In the genomic region with DNA sequence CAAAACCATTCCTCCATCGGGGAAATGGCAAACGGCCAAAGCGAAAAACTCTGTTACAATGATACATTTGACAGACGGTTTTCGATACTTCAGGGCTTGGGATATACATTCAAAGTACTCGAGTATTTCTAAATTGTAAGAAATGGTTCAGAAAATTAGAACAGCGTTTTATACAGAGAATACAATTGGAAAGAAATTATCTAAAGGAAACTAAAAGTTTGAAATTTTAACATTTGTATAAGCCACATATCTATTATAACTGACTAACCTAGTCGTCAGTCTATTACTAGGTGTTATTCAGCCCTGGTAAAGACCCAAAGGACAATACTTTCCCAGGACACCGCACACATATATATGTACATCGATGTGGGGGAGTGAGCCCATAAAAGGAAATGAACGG, we compare ENCODE assay signal across 1 fruit fly cellular context.
A peak's percentile ranks its signal among the peaks of the same experiment; 100 is the strongest.
TF ChIP-seq lines count a peak whose summit lies in the region.

No protein-coding gene starts in this region.

TF ChIP-seq in whole organism, embryonic, 481 proteins besides CTCF, POLR2A, EP300 and RAD21 (continued from another document):
- TF ChIP-seq CG12391 (tag; optimal IDR thresholded peaks at IDR 0.05; lab: Kevin White, UChicago) (peak; percentile 40), CG12659 (GFP tag; optimal IDR thresholded peaks at IDR 0.05; lab: Kevin White, UChicago) (peak; percentile 23), MESR4 (GFP tag; optimal IDR thresholded peaks at IDR 0.05; lab: Kevin White, UChicago) (no peak), CG9817 (tag; optimal IDR thresholded peaks at IDR 0.05; lab: Kevin White, UChicago) (peak; percentile 25), gsb-n (tag; optimal IDR thresholded peaks at IDR 0.05; lab: Kevin White, UChicago) (no peak), slp2 (GFP tag; optimal IDR thresholded peaks at IDR 0.05; lab: Kevin White, UChicago) (no peak), CG13424 (tag; optimal IDR thresholded peaks at IDR 0.05; lab: Kevin White, UChicago) (peak; percentile 59), crol (GFP tag; IDR thresholded peaks at IDR 0.05; lab: Robert Waterston, UW) (no peak), HmgZ (tag; optimal IDR thresholded peaks at IDR 0.05; lab: Kevin White, UChicago) (peak; percentile 8), Sox102F (GFP tag; optimal IDR thresholded peaks at IDR 0.05; lab: Kevin White, UChicago) (peak; percentile 29), chm (GFP tag; IDR thresholded peaks at IDR 0.05; lab: Robert Waterston, UW) (no peak), CG18262 (tag; optimal IDR thresholded peaks at IDR 0.05; lab: Kevin White, UChicago) (peak; percentile 49), Gug (GFP tag; IDR thresholded peaks at IDR 0.05; lab: Robert Waterston, UW) (no peak), sd (tag; optimal IDR thresholded peaks at IDR 0.05; lab: Kevin White, UChicago) (no peak), Blimp-1 (GFP tag; optimal IDR thresholded peaks at IDR 0.05; lab: Kevin White, UChicago) (peak; percentile 26), Antp (GFP tag; optimal IDR thresholded peaks at IDR 0.05; lab: Kevin White, UChicago) (no peak), CG2129 (GFP tag; IDR thresholded peaks at IDR 0.05; lab: Robert Waterston, UW; ENCODE audit: partially characterized antibody) (no peak), emc (GFP tag; optimal IDR thresholded peaks at IDR 0.05; lab: Kevin White, UChicago) (no peak), CG6254 (GFP tag; optimal IDR thresholded peaks at IDR 0.05; lab: Kevin White, UChicago) (no peak), CG4360 (GFP tag; IDR thresholded peaks at IDR 0.05; lab: Robert Waterston, UW) (no peak), sima (GFP tag; optimal IDR thresholded peaks at IDR 0.05; lab: Kevin White, UChicago) (no peak), CG11695 (GFP tag; IDR thresholded peaks at IDR 0.05; lab: Robert Waterston, UW) (0 out of 3 replicates have a peak, but pooled peaks have one; percentile 16), HHEX (GFP tag; optimal IDR thresholded peaks at IDR 0.05; lab: Kevin White, UChicago) (peak; percentile 0), danr (GFP tag; IDR thresholded peaks at IDR 0.05; lab: Robert Waterston, UW) (no peak), twi (tag; optimal IDR thresholded peaks at IDR 0.05; lab: Kevin White, UChicago) (no peak), Xrp1 (GFP tag; IDR thresholded peaks at IDR 0.05; lab: Robert Waterston, UW) (peak; percentile 45; the same call in 1 of the 2 replicates), dmrt99B (tag; optimal IDR thresholded peaks at IDR 0.05; lab: Kevin White, UChicago) (no peak), lilli (GFP tag; optimal IDR thresholded peaks at IDR 0.05; lab: Kevin White, UChicago) (peak; percentile 3), CG17361 (GFP tag; IDR thresholded peaks at IDR 0.05; lab: Robert Waterston, UW) (peak; percentile 24; the same call in 1 of the 3 replicates), ems (GFP tag; optimal IDR thresholded peaks at IDR 0.05; lab: Kevin White, UChicago) (no peak), Eip74EF (GFP tag; optimal IDR thresholded peaks at IDR 0.05; lab: Kevin White, UChicago) (no peak), CG7928 (GFP tag; optimal IDR thresholded peaks at IDR 0.05; lab: Kevin White, UChicago) (peak; percentile 71), CG2712 (tag; optimal IDR thresholded peaks at IDR 0.05; lab: Kevin White, UChicago) (peak; percentile 31), ab (GFP tag; optimal IDR thresholded peaks at IDR 0.05; lab: Kevin White, UChicago) (no peak), CG9727 (GFP tag; optimal IDR thresholded peaks at IDR 0.05; lab: Kevin White, UChicago) (peak; percentile 31), zen (tag; optimal IDR thresholded peaks at IDR 0.05; lab: Kevin White, UChicago) (peak; percentile 10), pnt (GFP tag; optimal IDR thresholded peaks at IDR 0.05; lab: Kevin White, UChicago) (no peak), CG17612 (GFP tag; IDR thresholded peaks at IDR 0.05; lab: Robert Waterston, UW) (no peak), wek (GFP tag; optimal IDR thresholded peaks at IDR 0.05; lab: Kevin White, UChicago) (no peak), CG10462 (GFP tag; optimal IDR thresholded peaks at IDR 0.05; lab: Kevin White, UChicago) (no peak), CG8281 (tag; optimal IDR thresholded peaks at IDR 0.05; lab: Kevin White, UChicago) (no peak), CG12236 (GFP tag; optimal IDR thresholded peaks at IDR 0.05; lab: Kevin White, UChicago) (no peak), CG7987 (GFP tag; optimal IDR thresholded peaks at IDR 0.05; lab: Kevin White, UChicago) (no peak), onecut (GFP tag; IDR thresholded peaks at IDR 0.05; lab: Robert Waterston, UW) (no peak), CoRest (tag; optimal IDR thresholded peaks at IDR 0.05; lab: Kevin White, UChicago) (peak; percentile 52), yki (optimal IDR thresholded peaks at IDR 0.05; lab: Kevin White, UChicago) (no peak), Stat92E (GFP tag; optimal IDR thresholded peaks at IDR 0.05; lab: Kevin White, UChicago) (no peak), CG1603 (tag; optimal IDR thresholded peaks at IDR 0.05; lab: Kevin White, UChicago) (no peak), CG16779 (GFP tag; IDR thresholded peaks at IDR 0.05; lab: Robert Waterston, UW) (no peak), CG16815 (GFP tag; optimal IDR thresholded peaks at IDR 0.05; lab: Kevin White, UChicago) (no peak), schlank (tag; optimal IDR thresholded peaks at IDR 0.05; lab: Kevin White, UChicago) (no peak), Lhr (GFP tag; optimal IDR thresholded peaks at IDR 0.05; lab: Kevin White, UChicago) (no peak), stwl (tag; optimal IDR thresholded peaks at IDR 0.05; lab: Kevin White, UChicago) (no peak), CG2889 (GFP tag; IDR thresholded peaks at IDR 0.05; lab: Robert Waterston, UW) (no peak), CG14014 (GFP tag; IDR thresholded peaks at IDR 0.05; lab: Robert Waterston, UW) (0 out of 2 replicates have a peak, but pooled peaks have one; percentile 31), CG17328 (GFP tag; IDR thresholded peaks at IDR 0.05; lab: Robert Waterston, UW) (no peak), CG30431 (GFP tag; optimal IDR thresholded peaks at IDR 0.05; lab: Kevin White, UChicago) (no peak), CG13123 (GFP tag; optimal IDR thresholded peaks at IDR 0.05; lab: Kevin White, UChicago) (no peak), CG11093 (GFP tag; IDR thresholded peaks at IDR 0.05; lab: Robert Waterston, UW) (no peak), toy (GFP tag; IDR thresholded peaks at IDR 0.05; lab: Robert Waterston, UW) (no peak), eyg (GFP tag; optimal IDR thresholded peaks at IDR 0.05; lab: Kevin White, UChicago) (no peak), CrebB (tag; optimal IDR thresholded peaks at IDR 0.05; lab: Kevin White, UChicago) (no peak), CG12155 (GFP tag; optimal IDR thresholded peaks at IDR 0.05; lab: Kevin White, UChicago) (peak; percentile 7), phol (tag; optimal IDR thresholded peaks at IDR 0.05; lab: Kevin White, UChicago) (peak; percentile 18), ato (GFP tag; IDR thresholded peaks at IDR 0.05; lab: Robert Waterston, UW; ENCODE audit: partially characterized antibody) (no peak), Vsx1 (GFP tag; optimal IDR thresholded peaks at IDR 0.05; lab: Kevin White, UChicago) (no peak), Dref (GFP tag; IDR thresholded peaks at IDR 0.05; lab: Robert Waterston, UW) (no peak), CG9437 (GFP tag; optimal IDR thresholded peaks at IDR 0.05; lab: Kevin White, UChicago) (no peak), CG11696 (GFP tag; IDR thresholded peaks at IDR 0.05; lab: Robert Waterston, UW) (no peak), CG34224 (GFP tag; IDR thresholded peaks at IDR 0.05; lab: Robert Waterston, UW; ENCODE audit: partially characterized antibody) (no peak), zen2 (GFP tag; IDR thresholded peaks at IDR 0.05; lab: Robert Waterston, UW; ENCODE audit: partially characterized antibody) (no peak), CG6689 (GFP tag; IDR thresholded peaks at IDR 0.05; lab: Robert Waterston, UW) (peak; percentile 36; the same call in 1 of the 2 replicates), mam (GFP tag; optimal IDR thresholded peaks at IDR 0.05; lab: Kevin White, UChicago) (no peak), CG16813 (GFP tag; IDR thresholded peaks at IDR 0.05; lab: Robert Waterston, UW; ENCODE audit: partially characterized antibody) (no peak), tin (GFP tag; optimal IDR thresholded peaks at IDR 0.05; lab: Kevin White, UChicago) (peak; percentile 20), Fer2 (tag; optimal IDR thresholded peaks at IDR 0.05; lab: Kevin White, UChicago) (peak; percentile 24), dmrt11E (tag; optimal IDR thresholded peaks at IDR 0.05; lab: Kevin White, UChicago) (no peak), seq (GFP tag; IDR thresholded peaks at IDR 0.05; lab: Robert Waterston, UW) (no peak), ewg (GFP tag; optimal IDR thresholded peaks at IDR 0.05; lab: Kevin White, UChicago) (no peak), CG30403 (GFP tag; optimal IDR thresholded peaks at IDR 0.05; lab: Kevin White, UChicago) (peak; percentile 35), CG2678 (tag; optimal IDR thresholded peaks at IDR 0.05; lab: Kevin White, UChicago) (peak; percentile 75), esg (GFP tag; conservative IDR thresholded peaks at IDR 0.05; lab: Robert Waterston, UW) (no peak), CG6272 (GFP tag; IDR thresholded peaks at IDR 0.05; lab: Robert Waterston, UW) (no peak), CG13287 (GFP tag; IDR thresholded peaks at IDR 0.05; lab: Robert Waterston, UW; ENCODE audit: partially characterized antibody) (no peak), CG7963 (GFP tag; IDR thresholded peaks at IDR 0.05; lab: Robert Waterston, UW; ENCODE audit: partially characterized antibody) (no peak), CG6813 (GFP tag; optimal IDR thresholded peaks at IDR 0.05; lab: Kevin White, UChicago) (peak; percentile 15), CG1647 (GFP tag; optimal IDR thresholded peaks at IDR 0.05; lab: Kevin White, UChicago) (no peak), CG10431 (GFP tag; optimal IDR thresholded peaks at IDR 0.05; lab: Kevin White, UChicago) (no peak), CG10543 (GFP tag; optimal IDR thresholded peaks at IDR 0.05; lab: Kevin White, UChicago) (peak; percentile 45), CG15696 (tag; optimal IDR thresholded peaks at IDR 0.05; lab: Kevin White, UChicago) (peak; percentile 58), unc-4 (GFP tag; IDR thresholded peaks at IDR 0.05; lab: Robert Waterston, UW; ENCODE audit: partially characterized antibody) (no peak), CG6654 (GFP tag; optimal IDR thresholded peaks at IDR 0.05; lab: Kevin White, UChicago) (no peak), grau (tag; optimal IDR thresholded peaks at IDR 0.05; lab: Kevin White, UChicago) (peak; percentile 56), ro (GFP tag; IDR thresholded peaks at IDR 0.05; lab: Robert Waterston, UW) (no peak), nerfin-2 (GFP tag; IDR thresholded peaks at IDR 0.05; lab: Robert Waterston, UW; ENCODE audit: partially characterized antibody) (no peak), hkb (optimal IDR thresholded peaks at IDR 0.05; lab: Kevin White, UChicago) (no peak), hkb (GFP tag; IDR thresholded peaks at IDR 0.05; lab: Robert Waterston, UW) (peak; percentile 56), CG17829 (tag; optimal IDR thresholded peaks at IDR 0.05; lab: Kevin White, UChicago) (peak; percentile 29), CG16863 (GFP tag; optimal IDR thresholded peaks at IDR 0.05; lab: Kevin White, UChicago) (no peak), CG3995 (GFP tag; optimal IDR thresholded peaks at IDR 0.05; lab: Kevin White, UChicago) (no peak), Dip3 (GFP tag; optimal IDR thresholded peaks at IDR 0.05; lab: Kevin White, UChicago) (no peak), CG34422 (GFP tag; IDR thresholded peaks at IDR 0.05; lab: Robert Waterston, UW) (no peak), Awh (GFP tag; IDR thresholded peaks at IDR 0.05; lab: Robert Waterston, UW) (no peak), hbn (GFP tag; IDR thresholded peaks at IDR 0.05; lab: Robert Waterston, UW; ENCODE audit: partially characterized antibody) (no peak), CG11085 (GFP tag; IDR thresholded peaks at IDR 0.05; lab: Robert Waterston, UW) (no peak), CG12744 (GFP tag; optimal IDR thresholded peaks at IDR 0.05; lab: Kevin White, UChicago) (no peak), fd64A (GFP tag; optimal IDR thresholded peaks at IDR 0.05; lab: Kevin White, UChicago) (no peak), CG3065 (GFP tag; optimal IDR thresholded peaks at IDR 0.05; lab: Kevin White, UChicago) (no peak), HLHmδ (GFP tag; optimal IDR thresholded peaks at IDR 0.05; lab: Kevin White, UChicago) (no peak), CG12219 (GFP tag; optimal IDR thresholded peaks at IDR 0.05; lab: Kevin White, UChicago) (peak; percentile 11), Med (GFP tag; lab: Kevin White, UChicago) (peak; percentile 56), cas (GFP tag; IDR thresholded peaks at IDR 0.05; lab: Robert Waterston, UW) (no peak), sens (GFP tag; lab: Kevin White, UChicago) (peak; percentile 83), her (GFP tag; optimal IDR thresholded peaks at IDR 0.05; lab: Kevin White, UChicago) (no peak), CG10267 (tag; optimal IDR thresholded peaks at IDR 0.05; lab: Kevin White, UChicago) (peak; percentile 32)
